Worm (Caenorhabditis elegans) whole organism, late embryonic: ENCODE measurements around the gene suca-1.

Experiments
- ama-1 ChIP-seq: fragments of 150-350 bp; optimal IDR thresholded peaks from 2 replicates; lab custom pipeline; 2014
- ceh-14 ChIP-seq: sonication (generic microtip); optimal IDR thresholded peaks from 2 replicates; lab custom pipeline; 2016; ENCODE audit warnings: missing genotype, missing genetic modification characterization, missing compliant biosample characterization
- ceh-31 ChIP-seq: sonication (generic microtip); optimal IDR thresholded peaks from 2 replicates; lab custom pipeline; 2016; ENCODE audit warnings: missing genetic modification characterization, missing compliant biosample characterization
- che-1 ChIP-seq: sonication (generic microtip); optimal IDR thresholded peaks from 2 replicates; lab custom pipeline; 2016; ENCODE audit warnings: mild to moderate bottlenecking, missing genetic modification characterization, missing compliant biosample characterization
- dmd-4 ChIP-seq: sonication (generic microtip); optimal IDR thresholded peaks from 2 replicates; lab custom pipeline; 2016; ENCODE audit warnings: borderline replicate concordance, missing genetic modification characterization, missing compliant biosample characterization
- dve-1 ChIP-seq: sonication (generic microtip); optimal IDR thresholded peaks from 2 replicates; lab custom pipeline; 2017; ENCODE audit warnings: antibody characterized with exemption, mild to moderate bottlenecking, missing genetic modification characterization, missing compliant biosample characterization
- hlh-30 ChIP-seq: sonication (generic microtip); optimal IDR thresholded peaks from 2 replicates; lab custom pipeline; 2017; ENCODE audit warnings: antibody characterized with exemption, missing genetic modification characterization, missing compliant biosample characterization; ENCODE audit not compliant: insufficient read depth
- lim-6 ChIP-seq: sonication (generic microtip); optimal IDR thresholded peaks from 2 replicates; lab custom pipeline; 2016; ENCODE audit warnings: missing genetic modification characterization, missing compliant biosample characterization
- nfya-1 ChIP-seq: sonication (generic microtip); optimal IDR thresholded peaks from 2 replicates; lab custom pipeline; 2017; ENCODE audit warnings: missing genetic modification characterization, mild to moderate bottlenecking, missing compliant biosample characterization, antibody characterized with exemption, moderate library complexity
- npax-4 ChIP-seq: sonication (generic microtip); optimal IDR thresholded peaks from 2 replicates; lab custom pipeline; 2016; ENCODE audit warnings: missing genetic modification characterization, missing compliant biosample characterization
- pax-1 ChIP-seq: fragments of 150-350 bp; optimal IDR thresholded peaks from 2 replicates; lab custom pipeline; 2014; ENCODE audit warnings: missing biosample characterization, missing genetic modification characterization
- tbx-2 ChIP-seq: sonication (generic microtip); optimal IDR thresholded peaks from 2 replicates; lab custom pipeline; 2016; ENCODE audit warnings: missing genetic modification characterization, missing compliant biosample characterization
- ttx-3 ChIP-seq: sonication (generic microtip); optimal IDR thresholded peaks from 2 replicates; lab custom pipeline; 2016; ENCODE audit warnings: missing genetic modification reagents, missing genetic modification characterization, missing compliant biosample characterization

DNA sequence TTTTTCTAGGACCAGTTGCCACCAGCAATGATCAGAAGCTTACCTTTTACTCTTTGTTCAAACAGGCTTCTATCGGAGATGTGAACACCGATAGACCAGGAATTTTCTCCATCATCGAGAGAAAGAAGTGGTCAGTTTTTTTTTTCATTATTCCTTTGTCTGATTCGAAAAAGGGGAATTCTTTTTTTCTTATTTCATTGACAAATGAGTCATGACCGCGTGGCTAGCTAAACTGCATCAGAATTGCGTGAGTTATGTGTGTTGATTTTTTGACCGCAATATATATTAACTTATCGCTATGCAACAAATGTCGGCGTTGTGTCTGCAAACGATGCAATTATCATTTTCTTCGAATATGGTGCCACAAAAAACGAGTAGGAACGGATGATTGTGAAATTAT is 3.5 kb upstream of the suca-1 start:
- TF ChIP-seq che-1 (tag; lab: Kevin White, UChicago) (no peak), ceh-31 (tag; lab: Kevin White, UChicago) (no peak), dve-1 (tag; lab: Kevin White, UChicago) (no peak), npax-4 (tag; lab: Kevin White, UChicago) (no peak), hlh-30 (tag; lab: Kevin White, UChicago) (no peak), ama-1 (lab: Kevin White, UChicago) (no peak), dmd-4 (tag; lab: Kevin White, UChicago) (no peak), pax-1 (tag; lab: Kevin White, UChicago) (no peak), nfya-1 (tag; lab: Kevin White, UChicago) (no peak), ttx-3 (tag; lab: Kevin White, UChicago) (no peak), tbx-2 (tag; lab: Kevin White, UChicago) (no peak), ceh-14 (tag; lab: Kevin White, UChicago) (no peak), lim-6 (tag; lab: Kevin White, UChicago) (no peak)
